Fruit fly (Drosophila melanogaster) whole organism, embryonic: ENCODE results near the gene CG16789.
A peak's percentile ranks its signal among the peaks of the same experiment; 100 is the strongest.

Experiments
- Ada2b ChIP-seq: fragments of 200-800 bp; sonication (Bioruptor generic); IDR thresholded peaks from 2 replicates; pipeline ENCODE4 v1.3.6; 2022; ENCODE audit warnings: missing biosample characterization, missing genetic modification characterization
- CG10274 ChIP-seq: fragments of 200-800 bp; sonication (Bioruptor generic); optimal IDR thresholded peaks from 3 replicates; lab custom pipeline; 2017; ENCODE audit warnings: missing biosample characterization, mild to moderate bottlenecking, missing genetic modification characterization
- CG11093 ChIP-seq: fragments of 200-800 bp; sonication (Bioruptor generic); IDR thresholded peaks from 3 replicates; pipeline ENCODE4 v1.3.6; 2022; ENCODE audit warnings: missing biosample characterization, missing genetic modification characterization
- CG11247 ChIP-seq: fragments of 200-800 bp; sonication (Bioruptor generic); IDR thresholded peaks from 2 replicates; pipeline ENCODE4 v1.3.6; 2022; ENCODE audit warnings: missing biosample characterization, missing genetic modification characterization
- CG12104 ChIP-seq: fragments of 200-800 bp; sonication (Bioruptor generic); optimal IDR thresholded peaks from 3 replicates; lab custom pipeline; 2016; ENCODE audit warnings: missing biosample characterization, missing genetic modification characterization
- CG12744 ChIP-seq: fragments of 200-800 bp; sonication (Bioruptor generic); optimal IDR thresholded peaks from 2 replicates; lab custom pipeline; 2016; ENCODE audit warnings: missing biosample characterization, missing genetic modification characterization
- CG13424 ChIP-seq: fragments of 200-800 bp; sonication (Bioruptor generic); optimal IDR thresholded peaks from 2 replicates; lab custom pipeline; 2019; ENCODE audit warnings: missing biosample characterization, mild to moderate bottlenecking, missing genetic modification characterization, moderate library complexity
- CG15479 ChIP-seq: fragments of 200-800 bp; sonication (Bioruptor generic); optimal IDR thresholded peaks from 3 replicates; lab custom pipeline; 2019; ENCODE audit warnings: missing biosample characterization, mild to moderate bottlenecking, missing genetic modification characterization, moderate library complexity
- CG17359 ChIP-seq: fragments of 200-800 bp; sonication (Bioruptor generic); optimal IDR thresholded peaks from 3 replicates; lab custom pipeline; 2018; ENCODE audit warnings: missing biosample characterization, mild to moderate bottlenecking, missing genetic modification characterization, moderate library complexity
- CG17361 ChIP-seq: fragments of 200-800 bp; sonication (Bioruptor generic); IDR thresholded peaks from 3 replicates; pipeline ENCODE4 v1.3.6; 2022; ENCODE audit warnings: missing biosample characterization, missing genetic modification characterization
- CG17829 ChIP-seq: fragments of 200-800 bp; optimal IDR thresholded peaks from 2 replicates; lab custom pipeline; 2019; ENCODE audit warnings: missing biosample characterization, mild to moderate bottlenecking, missing genetic modification characterization, moderate library complexity
- CG2120 ChIP-seq: fragments of 200-800 bp; sonication (Bioruptor generic); optimal IDR thresholded peaks from 3 replicates; lab custom pipeline; 2016; ENCODE audit warnings: missing biosample characterization, missing genetic modification characterization
- CG2678 ChIP-seq: fragments of 200-800 bp; sonication (Bioruptor generic); optimal IDR thresholded peaks from 3 replicates; lab custom pipeline; 2019; ENCODE audit warnings: missing biosample characterization, mild to moderate bottlenecking, missing genetic modification characterization, moderate library complexity
- CG2712 ChIP-seq: fragments of 200-800 bp; optimal IDR thresholded peaks from 3 replicates; lab custom pipeline; 2019; ENCODE audit warnings: missing biosample characterization, mild to moderate bottlenecking, missing genetic modification characterization, moderate library complexity
- CG2889 ChIP-seq: fragments of 200-800 bp; sonication (Bioruptor generic); IDR thresholded peaks from 3 replicates; pipeline ENCODE4 v1.3.6; 2022; ENCODE audit warnings: missing biosample characterization, missing genetic modification characterization
- CG3407 ChIP-seq: fragments of 200-800 bp; sonication (Bioruptor generic); optimal IDR thresholded peaks from 2 replicates; lab custom pipeline; 2018; ENCODE audit warnings: missing biosample characterization, mild to moderate bottlenecking, missing genetic modification characterization
- CG4404 ChIP-seq: fragments of 200-800 bp; sonication (Bioruptor generic); IDR thresholded peaks from 2 replicates; pipeline ENCODE4 v1.3.6; 2022; ENCODE audit warnings: missing biosample characterization, missing genetic modification characterization
- CG4820 ChIP-seq: fragments of 200-800 bp; sonication (Bioruptor generic); optimal IDR thresholded peaks from 3 replicates; lab custom pipeline; 2016; ENCODE audit warnings: missing biosample characterization, missing genetic modification characterization
- CG6689 ChIP-seq: fragments of 200-800 bp; sonication (Bioruptor generic); IDR thresholded peaks from 2 replicates; pipeline ENCODE4 v1.3.6; 2022; ENCODE audit warnings: missing biosample characterization, missing genetic modification characterization
- Deaf1 ChIP-seq: fragments of 200-800 bp; optimal IDR thresholded peaks from 3 replicates; lab custom pipeline; 2019; ENCODE audit warnings: missing biosample characterization, mild to moderate bottlenecking, missing genetic modification characterization, moderate library complexity
- Hr3 ChIP-seq: fragments of 200-800 bp; sonication (Bioruptor generic); optimal IDR thresholded peaks from 3 replicates; lab custom pipeline; 2016; ENCODE audit warnings: missing biosample characterization, missing genetic modification characterization
- Hsf ChIP-seq: fragments of 200-800 bp; sonication (Bioruptor generic); optimal IDR thresholded peaks from 3 replicates; lab custom pipeline; 2016; ENCODE audit warnings: missing biosample characterization, missing genetic modification characterization
- Lim3 ChIP-seq: fragments of 200-800 bp; sonication (Bioruptor generic); IDR thresholded peaks from 2 replicates; pipeline ENCODE4 v1.3.6; 2022; ENCODE audit warnings: missing biosample characterization, missing genetic modification characterization
- Lpt ChIP-seq: fragments of >200 bp; optimal IDR thresholded peaks from 2 replicates; lab custom pipeline; 2018; ENCODE audit warnings: missing biosample characterization, missing genetic modification characterization
- Mes4 ChIP-seq: fragments of 200-800 bp; sonication (Bioruptor generic); optimal IDR thresholded peaks from 2 replicates; lab custom pipeline; 2016; ENCODE audit warnings: missing biosample characterization, missing genetic modification characterization
- Myb ChIP-seq: fragments of 200-800 bp; sonication (Bioruptor generic); optimal IDR thresholded peaks from 2 replicates; lab custom pipeline; 2016; ENCODE audit warnings: missing biosample characterization, missing genetic modification characterization
- NfI ChIP-seq: fragments of 200-800 bp; sonication (Bioruptor generic); optimal IDR thresholded peaks from 3 replicates; lab custom pipeline; 2018; ENCODE audit warnings: missing biosample characterization, mild to moderate bottlenecking, missing genetic modification characterization, moderate library complexity
- Oli ChIP-seq: fragments of 200-800 bp; sonication (Bioruptor generic); optimal IDR thresholded peaks from 2 replicates; lab custom pipeline; 2018; ENCODE audit warnings: missing biosample characterization, mild to moderate bottlenecking, missing genetic modification characterization, moderate library complexity
- Rx ChIP-seq: fragments of 200-800 bp; sonication (Bioruptor generic); IDR thresholded peaks from 2 replicates; pipeline ENCODE4 v1.3.6; 2022; ENCODE audit warnings: missing biosample characterization, missing genetic modification characterization
- Ssrp ChIP-seq: fragments of 200-800 bp; sonication (Bioruptor generic); optimal IDR thresholded peaks from 2 replicates; lab custom pipeline; 2018; ENCODE audit warnings: missing biosample characterization, mild to moderate bottlenecking, missing genetic modification characterization, moderate library complexity
- aop ChIP-seq: fragments of 200-800 bp; sonication (Bioruptor generic); IDR thresholded peaks from 2 replicates; pipeline ENCODE4 v1.3.6; 2022; ENCODE audit warnings: missing biosample characterization, missing genetic modification characterization
- az2 ChIP-seq: fragments of 200-800 bp; sonication (Bioruptor generic); optimal IDR thresholded peaks from 3 replicates; lab custom pipeline; 2016; ENCODE audit warnings: missing biosample characterization, missing genetic modification characterization
- bcd ChIP-seq: fragments of 200-800 bp; sonication (Bioruptor generic); optimal IDR thresholded peaks from 2 replicates; lab custom pipeline; 2017; ENCODE audit warnings: missing biosample characterization, mild to moderate bottlenecking, missing genetic modification characterization
- emc ChIP-seq: fragments of 200-800 bp; sonication (Bioruptor generic); optimal IDR thresholded peaks from 2 replicates; lab custom pipeline; 2016; ENCODE audit warnings: missing biosample characterization, missing genetic modification characterization
- eve ChIP-seq, 2 experiments: fragments of >200 bp; optimal IDR thresholded peaks; 2 replicates each; lab custom pipeline; 2017; ENCODE audit warnings: missing biosample characterization in 2 of 2, missing genetic modification characterization in 2 of 2
- eyg ChIP-seq: fragments of 200-800 bp; sonication (Bioruptor generic); optimal IDR thresholded peaks from 3 replicates; lab custom pipeline; 2016; ENCODE audit warnings: missing biosample characterization, missing genetic modification characterization
- fu2 ChIP-seq: fragments of 200-800 bp; sonication (Bioruptor generic); optimal IDR thresholded peaks from 2 replicates; lab custom pipeline; 2016; ENCODE audit warnings: missing biosample characterization, missing genetic modification characterization
- gt ChIP-seq: fragments of 200-800 bp; sonication (Bioruptor generic); IDR thresholded peaks from 2 replicates; pipeline ENCODE4 v1.3.6; 2022; ENCODE audit warnings: missing biosample characterization, missing genetic modification characterization
- jumu ChIP-seq: fragments of 200-800 bp; sonication (Bioruptor generic); optimal IDR thresholded peaks from 3 replicates; lab custom pipeline; 2016; ENCODE audit warnings: missing biosample characterization, missing genetic modification characterization
- luna ChIP-seq: fragments of 200-800 bp; sonication (Bioruptor generic); optimal IDR thresholded peaks from 2 replicates; lab custom pipeline; 2016; ENCODE audit warnings: missing biosample characterization, missing genetic modification characterization
- nerfin-1 ChIP-seq: fragments of 200-800 bp; sonication (Bioruptor generic); optimal IDR thresholded peaks from 3 replicates; lab custom pipeline; 2019; ENCODE audit warnings: missing biosample characterization, mild to moderate bottlenecking, missing genetic modification characterization, moderate library complexity
- nmo ChIP-seq: fragments of 200-800 bp; sonication (Bioruptor generic); optimal IDR thresholded peaks from 2 replicates; lab custom pipeline; 2018; ENCODE audit warnings: missing biosample characterization, mild to moderate bottlenecking, missing genetic modification characterization, moderate library complexity
- org-1 ChIP-seq: fragments of 200-800 bp; sonication (Bioruptor generic); optimal IDR thresholded peaks from 2 replicates; lab custom pipeline; 2017; ENCODE audit warnings: missing biosample characterization, missing genetic modification characterization
- pfk ChIP-seq: fragments of 200-800 bp; sonication (Bioruptor generic); optimal IDR thresholded peaks from 2 replicates; lab custom pipeline; 2018; ENCODE audit warnings: missing biosample characterization, mild to moderate bottlenecking, missing genetic modification characterization, moderate library complexity
- pho ChIP-seq: fragments of 200-800 bp; sonication (Bioruptor generic); optimal IDR thresholded peaks from 2 replicates; lab custom pipeline; 2016; ENCODE audit warnings: missing biosample characterization, missing genetic modification characterization
- pum ChIP-seq: fragments of 200-800 bp; sonication (Bioruptor generic); optimal IDR thresholded peaks from 2 replicates; lab custom pipeline; 2016; ENCODE audit warnings: missing biosample characterization, missing genetic modification characterization
- pzg ChIP-seq: fragments of 200-800 bp; sonication (Bioruptor generic); optimal IDR thresholded peaks from 3 replicates; lab custom pipeline; 2018; ENCODE audit warnings: missing biosample characterization, mild to moderate bottlenecking, missing genetic modification characterization, moderate library complexity
- schlank ChIP-seq: fragments of 200-800 bp; sonication (Bioruptor generic); optimal IDR thresholded peaks from 2 replicates; lab custom pipeline; 2018; ENCODE audit warnings: missing biosample characterization, mild to moderate bottlenecking, missing genetic modification characterization
- sd ChIP-seq: fragments of 200-800 bp; sonication (Bioruptor generic); optimal IDR thresholded peaks from 3 replicates; lab custom pipeline; 2018; ENCODE audit warnings: missing biosample characterization, mild to moderate bottlenecking, missing genetic modification characterization, moderate library complexity
- sima ChIP-seq: fragments of 200-800 bp; sonication (Bioruptor generic); optimal IDR thresholded peaks from 2 replicates; lab custom pipeline; 2016; ENCODE audit warnings: missing biosample characterization, missing genetic modification characterization
- tna ChIP-seq: fragments of 200-800 bp; sonication (Bioruptor generic); IDR thresholded peaks from 2 replicates; pipeline ENCODE4 v1.3.6; 2022; ENCODE audit warnings: missing biosample characterization, missing genetic modification characterization; ENCODE audit not compliant: partially characterized antibody
- zfh2 ChIP-seq: fragments of 200-800 bp; sonication (Bioruptor generic); optimal IDR thresholded peaks from 2 replicates; lab custom pipeline; 2016; ENCODE audit warnings: missing biosample characterization, missing genetic modification characterization

CG16789 gene

DNA sequence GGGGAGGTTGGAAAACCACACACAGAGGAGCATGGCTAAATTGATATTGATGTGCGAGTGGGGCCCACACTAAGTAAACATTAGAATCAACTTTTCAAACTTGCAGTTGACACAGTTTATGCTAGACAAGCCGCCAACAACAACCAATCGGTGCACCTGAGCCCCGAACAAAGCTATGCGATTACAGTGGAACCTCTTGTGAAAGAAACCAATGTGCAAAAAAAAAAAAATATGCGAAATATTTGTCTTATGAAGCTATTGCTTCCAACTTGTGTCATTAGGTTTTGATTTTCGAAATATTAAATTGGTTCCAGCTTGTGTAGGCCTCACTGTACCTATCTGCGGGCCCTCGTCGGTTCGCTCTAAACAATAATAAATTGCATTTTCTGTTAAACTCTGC lies 52.3 kb downstream of the CG16789 start (continued):
- TF ChIP-seq NfI (GFP tag; lab: Kevin White, UChicago) (peak; percentile 69), Ssrp (tag; lab: Kevin White, UChicago) (peak; percentile 74), az2 (GFP tag; lab: Kevin White, UChicago) (peak; percentile 71), CG15479 (GFP tag; lab: Kevin White, UChicago) (no peak), pzg (GFP tag; lab: Kevin White, UChicago) (no peak), nerfin-1 (peak; percentile 51), CG17359 (tag; lab: Kevin White, UChicago) (peak; percentile 83), Mes4 (GFP tag; lab: Kevin White, UChicago) (peak; percentile 65), CG11093 (GFP tag; lab: Robert Waterston, UW) (peak; percentile 52; the same call in 1 of the 3 replicates), CG6689 (GFP tag; lab: Robert Waterston, UW) (peak; percentile 78), CG2712 (tag; lab: Kevin White, UChicago) (peak; percentile 62), CG13424 (tag; lab: Kevin White, UChicago) (peak; percentile 71), org-1 (GFP tag; lab: Kevin White, UChicago) (peak; percentile 72), Lpt (no peak), CG2889 (peak; percentile 70; the same call in 2 of the 3 replicates), gt (peak; percentile 50), CG4820 (GFP tag; lab: Kevin White, UChicago) (peak; percentile 81), luna (GFP tag; lab: Kevin White, UChicago) (no peak), CG2120 (GFP tag; lab: Kevin White, UChicago) (peak; percentile 44), CG3407 (peak; percentile 61), Rx (GFP tag; lab: Robert Waterston, UW) (peak; percentile 69; the same call in 1 of the 2 replicates), Myb (GFP tag; lab: Kevin White, UChicago) (peak; percentile 31), CG2678 (tag; lab: Kevin White, UChicago) (peak; percentile 76), CG10274 (GFP tag; lab: Kevin White, UChicago) (peak; percentile 24), zfh2 (GFP tag; lab: Kevin White, UChicago) (peak; percentile 35), Ada2b (GFP tag; lab: Robert Waterston, UW) (peak; percentile 77), CG17361 (peak; percentile 63), sima (no peak), Deaf1 (tag; lab: Kevin White, UChicago) (no peak), eve (GFP tag; optimal IDR thresholded peaks at IDR 0.05; lab: Kevin White, UChicago) (no peak), bcd (GFP tag; lab: Kevin White, UChicago) (peak; percentile 66), eyg (peak; percentile 4), pfk (no peak), jumu (GFP tag; lab: Kevin White, UChicago) (peak; percentile 68), CG12744 (GFP tag; lab: Kevin White, UChicago) (no peak), tna (GFP tag; lab: Robert Waterston, UW) (no peak), Lim3 (GFP tag; lab: Robert Waterston, UW) (peak; percentile 20; the same call in 1 of the 2 replicates), Hr3 (GFP tag; lab: Kevin White, UChicago) (peak; percentile 46), CG4404 (peak; percentile 71), Hsf (GFP tag; lab: Kevin White, UChicago) (peak; percentile 72), pho (GFP tag; lab: Kevin White, UChicago) (peak; percentile 35), sd (peak; percentile 20), CG17829 (tag; lab: Kevin White, UChicago) (peak; percentile 65), pum (GFP tag; lab: Kevin White, UChicago) (peak; percentile 65), fu2 (peak; percentile 22), CG12104 (GFP tag; lab: Kevin White, UChicago) (no peak), schlank (tag; lab: Kevin White, UChicago) (peak; percentile 2), aop (peak; percentile 69; the same call in 1 of the 2 replicates), emc (GFP tag; lab: Kevin White, UChicago) (peak; percentile 29), nmo (GFP tag; lab: Kevin White, UChicago) (peak; percentile 81), Oli (tag; lab: Kevin White, UChicago) (peak; percentile 78), CG11247 (GFP tag; lab: Robert Waterston, UW) (peak; percentile 78)
